Worm (Caenorhabditis elegans) whole organism, mixed stage, embryonic: ENCODE measurements around the gene rml-4.

Experiments
- mep-1 ChIP-seq: fragments of 150-350 bp; optimal IDR thresholded peaks from 2 replicates; lab custom pipeline; 2017; ENCODE audit warnings: missing biosample characterization, missing genetic modification reagents, missing genetic modification characterization, inconsistent platforms
- unc-39 ChIP-seq: fragments of 150-350 bp; optimal IDR thresholded peaks from 2 replicates; lab custom pipeline; 2014; ENCODE audit warnings: missing biosample characterization, missing genetic modification characterization

- no peak for TF ChIP-seq unc-39
- no peak for TF ChIP-seq mep-1
Observed at ce11 chrII:4286921-4287320, 8.0 kb upstream of the rml-4 start.
